Fruit fly (Drosophila melanogaster): ENCODE data around the gene CG6885.
A peak's percentile ranks its signal among the peaks of the same experiment; 100 is the strongest.

Gene CG6885

DNA sequence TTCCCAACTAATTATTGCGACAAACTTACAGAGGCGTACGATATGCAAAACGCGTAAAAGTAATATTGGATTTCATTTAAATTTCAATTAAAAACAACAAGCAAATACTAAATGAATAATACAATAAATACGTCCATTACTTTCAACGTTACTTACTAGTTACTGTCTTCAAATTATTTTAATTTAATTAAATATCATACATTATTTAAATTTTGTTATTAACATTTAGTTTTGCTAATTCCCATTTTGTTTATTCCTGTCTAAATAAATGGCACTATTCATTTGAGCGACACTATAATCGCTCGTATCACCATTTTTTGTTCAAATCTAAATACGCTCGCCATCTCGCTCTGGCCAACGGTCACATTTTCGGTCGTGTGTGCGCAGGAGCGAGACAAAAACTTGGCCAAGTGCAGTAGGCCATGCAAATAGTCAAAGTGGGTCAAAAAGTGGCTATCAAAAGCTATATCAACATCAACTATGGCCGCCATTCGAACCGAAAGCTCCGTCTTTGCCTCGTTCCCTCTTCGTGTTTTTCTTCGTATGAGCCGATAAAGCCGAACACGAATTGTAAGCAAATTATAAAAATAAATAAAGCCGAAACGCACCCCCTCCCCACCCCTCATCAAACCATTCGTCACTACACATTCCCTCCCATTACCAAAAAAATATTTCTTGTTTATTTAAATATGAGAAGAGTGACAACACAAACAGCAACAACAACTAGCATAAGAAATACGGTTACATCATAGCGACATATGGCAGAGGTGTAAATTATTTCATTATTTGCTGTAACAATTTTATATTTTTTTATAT lies 45.1 kb downstream of the CG6885 start (continued):
- no peak for TF ChIP-seq CG9139 (GFP tag; optimal IDR thresholded peaks at IDR 0.05)
- no peak for TF ChIP-seq CG34406 (GFP tag; optimal IDR thresholded peaks at IDR 0.05)
- no peak for TF ChIP-seq acj6 (GFP tag; optimal IDR thresholded peaks at IDR 0.05)
- TF ChIP-seq Eip78C (GFP tag) = peak; percentile 64
- TF ChIP-seq lz (GFP tag; optimal IDR thresholded peaks at IDR 0.05) = no peak
- no peak for TF ChIP-seq cyc (GFP tag; optimal IDR thresholded peaks at IDR 0.05)
- no peak for TF ChIP-seq spab (GFP tag; optimal IDR thresholded peaks at IDR 0.05)
- TF ChIP-seq svp (GFP tag) = no peak
- no peak for TF ChIP-seq Hr38 (GFP tag; optimal IDR thresholded peaks at IDR 0.05)
- TF ChIP-seq Eip93F (GFP tag; optimal IDR thresholded peaks at IDR 0.05) = no peak
- no peak for TF ChIP-seq Hr4 (GFP tag; optimal IDR thresholded peaks at IDR 0.05)
- TF ChIP-seq fkh (GFP tag; optimal IDR thresholded peaks at IDR 0.05) = peak; percentile 99
- no peak for TF ChIP-seq Blimp-1 (GFP tag; optimal IDR thresholded peaks at IDR 0.05)
- no peak for TF ChIP-seq Met (GFP tag; optimal IDR thresholded peaks at IDR 0.05)
- TF ChIP-seq CG16779 (tag; optimal IDR thresholded peaks at IDR 0.05) = no peak
- no peak for TF ChIP-seq net (GFP tag; optimal IDR thresholded peaks at IDR 0.05)
- no peak for TF ChIP-seq CG3032 (tag; optimal IDR thresholded peaks at IDR 0.05)
- TF ChIP-seq CG15336 (GFP tag; IDR thresholded peaks at IDR 0.05) = peak; percentile 15; the same call in 1 of the 2 replicates
- no peak for TF ChIP-seq CG32006 (GFP tag; optimal IDR thresholded peaks at IDR 0.05)
- no peak for TF ChIP-seq CG6808 (GFP tag; optimal IDR thresholded peaks at IDR 0.05)
- no peak for TF ChIP-seq CG11902 (GFP tag; optimal IDR thresholded peaks at IDR 0.05)

DNA sequence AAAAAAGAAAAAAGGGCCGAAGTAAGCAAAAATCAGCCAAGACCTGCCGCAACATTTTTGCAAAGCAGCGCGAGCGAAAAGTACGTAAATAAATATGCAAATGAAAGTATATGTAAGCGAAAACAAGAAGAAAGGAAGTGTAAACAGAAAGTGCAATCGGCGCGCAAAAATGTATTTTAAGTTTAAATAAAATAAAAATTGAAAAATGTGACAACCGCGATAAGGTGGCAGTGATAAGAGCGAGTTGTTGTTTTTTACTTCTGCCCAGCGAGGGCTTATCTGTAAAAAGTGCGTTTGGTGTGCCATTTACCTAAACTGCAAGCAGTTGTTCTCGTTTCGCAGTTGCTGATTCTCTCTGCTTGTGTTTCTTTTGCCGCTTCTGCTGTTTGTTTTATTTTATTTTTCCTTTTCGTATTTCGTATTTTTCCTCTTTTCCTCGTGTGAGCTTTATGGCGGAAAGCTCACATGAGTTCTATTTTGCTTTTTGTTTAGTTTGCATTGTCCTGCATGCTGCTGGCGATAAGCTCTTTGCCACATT lies 46.4 kb downstream of the CG6885 start:
- no peak for TF ChIP-seq fkh (GFP tag; optimal IDR thresholded peaks at IDR 0.05)
- TF ChIP-seq Ets21C (GFP tag; optimal IDR thresholded peaks at IDR 0.05) = no peak
- TF ChIP-seq Hr38 (GFP tag; optimal IDR thresholded peaks at IDR 0.05) = no peak
- peak; percentile 74 for TF ChIP-seq CG9139 (GFP tag; optimal IDR thresholded peaks at IDR 0.05)
- peak; percentile 13 for TF ChIP-seq CG3919 (GFP tag; optimal IDR thresholded peaks at IDR 0.05)
- TF ChIP-seq CG32006 (GFP tag; optimal IDR thresholded peaks at IDR 0.05) = peak; percentile 70
- TF ChIP-seq pdm3 (GFP tag; optimal IDR thresholded peaks at IDR 0.05) = peak; percentile 16
- peak; percentile 77 for TF ChIP-seq spab (GFP tag; optimal IDR thresholded peaks at IDR 0.05)
- TF ChIP-seq CG7368 (GFP tag; optimal IDR thresholded peaks at IDR 0.05) = peak; percentile 3
- no peak for TF ChIP-seq CG8319 (GFP tag; optimal IDR thresholded peaks at IDR 0.05)
- TF ChIP-seq topi (GFP tag; optimal IDR thresholded peaks at IDR 0.05) = peak; percentile 14
- TF ChIP-seq CG4318 (GFP tag; optimal IDR thresholded peaks at IDR 0.05) = no peak
- peak; percentile 52 for TF ChIP-seq svp (GFP tag)
- no peak; the same call in 1 of the 2 replicates for TF ChIP-seq CG11294 (GFP tag; IDR thresholded peaks at IDR 0.05)
- peak; percentile 62 for TF ChIP-seq CG11762 (GFP tag; optimal IDR thresholded peaks at IDR 0.05; ENCODE audit: insufficient read depth)
- TF ChIP-seq CG16779 (tag; optimal IDR thresholded peaks at IDR 0.05) = peak; percentile 74
- no peak for TF ChIP-seq Hr39 (GFP tag; optimal IDR thresholded peaks at IDR 0.05)
- TF ChIP-seq Met (GFP tag; optimal IDR thresholded peaks at IDR 0.05) = no peak
- peak; percentile 77 for TF ChIP-seq CG15336 (GFP tag; IDR thresholded peaks at IDR 0.05)
- TF ChIP-seq dsx (GFP tag; optimal IDR thresholded peaks at IDR 0.05; ENCODE audit: poor library complexity, severe bottlenecking) = peak; percentile 26
- TF ChIP-seq CG3032 (tag; optimal IDR thresholded peaks at IDR 0.05) = peak; percentile 50
- TF ChIP-seq lz (GFP tag; optimal IDR thresholded peaks at IDR 0.05) = no peak
- peak; percentile 91 for TF ChIP-seq CG8119 (GFP tag; IDR thresholded peaks at IDR 0.05)
- peak; percentile 92 for TF ChIP-seq CG6276 (GFP tag; optimal IDR thresholded peaks at IDR 0.05)
- TF ChIP-seq Eip78C (GFP tag) = peak; percentile 85
- TF ChIP-seq Gug (GFP tag; IDR thresholded peaks at IDR 0.05) = peak; percentile 72
- TF ChIP-seq Smox (GFP tag; optimal IDR thresholded peaks at IDR 0.05) = peak; percentile 4
- TF ChIP-seq Hr4 (GFP tag; optimal IDR thresholded peaks at IDR 0.05) = peak; percentile 7
- TF ChIP-seq eg (GFP tag; IDR thresholded peaks at IDR 0.05) = peak; percentile 95
- TF ChIP-seq Sox14 (GFP tag; optimal IDR thresholded peaks at IDR 0.05) = no peak
- TF ChIP-seq fd59A (GFP tag; optimal IDR thresholded peaks at IDR 0.05) = peak; percentile 8
- TF ChIP-seq Eip75B (GFP tag; optimal IDR thresholded peaks at IDR 0.05) = peak; percentile 55
- no peak for TF ChIP-seq fd85E (GFP tag; optimal IDR thresholded peaks at IDR 0.05)
- no peak for TF ChIP-seq Sox15 (GFP tag; optimal IDR thresholded peaks at IDR 0.05)
- TF ChIP-seq CG34406 (GFP tag; optimal IDR thresholded peaks at IDR 0.05) = no peak
- TF ChIP-seq salr (GFP tag; optimal IDR thresholded peaks at IDR 0.05) = peak; percentile 52 to 81
- peak; percentile 81 for TF ChIP-seq CG6808 (GFP tag; optimal IDR thresholded peaks at IDR 0.05)
- peak; percentile 87 for TF ChIP-seq Lpt (GFP tag; optimal IDR thresholded peaks at IDR 0.05)
- TF ChIP-seq Blimp-1 (GFP tag; optimal IDR thresholded peaks at IDR 0.05) = peak; percentile 72
- TF ChIP-seq Sox102F (GFP tag; optimal IDR thresholded peaks at IDR 0.05) = peak; percentile 32
- peak; percentile 21 for TF ChIP-seq OdsH (GFP tag; optimal IDR thresholded peaks at IDR 0.05)

Data from whole organism, prepupa.